Fruit fly (Drosophila melanogaster) whole organism, embryonic: ENCODE data around the gene CG10947.
A peak's percentile ranks its signal among the peaks of the same experiment; 100 is the strongest.

ENCODE experiments used
- Ada2b ChIP-seq: fragments of 200-800 bp; sonication (Bioruptor generic); IDR thresholded peaks from 2 replicates; pipeline ENCODE4 v1.3.6; 2022; ENCODE audit warnings: missing biosample characterization, missing genetic modification characterization
- Awh ChIP-seq: fragments of 200-800 bp; sonication (Bioruptor generic); IDR thresholded peaks from 2 replicates; pipeline ENCODE4, ENCODE4 v1.3.6; 2022; ENCODE audit warnings: missing biosample characterization, missing genetic modification characterization
- B-H2 ChIP-seq: fragments of 200-800 bp; sonication (Bioruptor generic); optimal IDR thresholded peaks from 2 replicates; lab custom pipeline; 2018; ENCODE audit warnings: missing biosample characterization, mild to moderate bottlenecking, missing genetic modification characterization
- Bteb2 ChIP-seq: fragments of 200-800 bp; sonication (Bioruptor generic); optimal IDR thresholded peaks from 2 replicates; lab custom pipeline; 2016; ENCODE audit warnings: missing biosample characterization, missing genetic modification characterization
- CG11085 ChIP-seq: fragments of 200-800 bp; sonication (Bioruptor generic); IDR thresholded peaks from 2 replicates; pipeline ENCODE4 v1.3.6; 2022; ENCODE audit warnings: missing biosample characterization, missing genetic modification characterization
- CG12104 ChIP-seq: fragments of 200-800 bp; sonication (Bioruptor generic); optimal IDR thresholded peaks from 3 replicates; lab custom pipeline; 2016; ENCODE audit warnings: missing biosample characterization, missing genetic modification characterization
- CG12155 ChIP-seq: fragments of 200-800 bp; sonication (Bioruptor generic); optimal IDR thresholded peaks from 3 replicates; lab custom pipeline; 2016; ENCODE audit warnings: missing biosample characterization, missing genetic modification characterization
- CG12659 ChIP-seq: fragments of 200-800 bp; sonication (Bioruptor generic); optimal IDR thresholded peaks from 3 replicates; lab custom pipeline; 2017; ENCODE audit warnings: mild to moderate bottlenecking, missing biosample characterization, missing genetic modification reagents, missing genetic modification characterization
- CG12769 ChIP-seq: fragments of 200-800 bp; sonication (Bioruptor generic); optimal IDR thresholded peaks from 2 replicates; lab custom pipeline; 2019; ENCODE audit warnings: missing biosample characterization, mild to moderate bottlenecking, missing genetic modification characterization, moderate library complexity
- CG13894 ChIP-seq: fragments of 200-800 bp; sonication (Bioruptor generic); optimal IDR thresholded peaks from 3 replicates; lab custom pipeline; 2018; ENCODE audit warnings: missing biosample characterization, mild to moderate bottlenecking, missing genetic modification characterization, moderate library complexity
- CG15479 ChIP-seq: fragments of 200-800 bp; sonication (Bioruptor generic); optimal IDR thresholded peaks from 3 replicates; lab custom pipeline; 2019; ENCODE audit warnings: missing biosample characterization, mild to moderate bottlenecking, missing genetic modification characterization, moderate library complexity
- CG15514 ChIP-seq: fragments of 200-800 bp; sonication (Bioruptor generic); optimal IDR thresholded peaks from 3 replicates; lab custom pipeline; 2017; ENCODE audit warnings: missing biosample characterization, missing genetic modification characterization, mild to moderate bottlenecking, moderate library complexity, missing genetic modification reagents
- CG17568 ChIP-seq: fragments of 200-800 bp; sonication (Bioruptor generic); optimal IDR thresholded peaks from 2 replicates; lab custom pipeline; 2018; ENCODE audit warnings: missing biosample characterization, mild to moderate bottlenecking, missing genetic modification characterization, moderate library complexity
- CG18764 ChIP-seq: fragments of 200-800 bp; sonication (Bioruptor generic); optimal IDR thresholded peaks from 3 replicates; lab custom pipeline; 2016; ENCODE audit warnings: missing biosample characterization, missing genetic modification characterization
- CG2199 ChIP-seq: fragments of 200-800 bp; sonication (Bioruptor generic); IDR thresholded peaks from 3 replicates; pipeline ENCODE4 v1.3.6; 2022; ENCODE audit warnings: missing biosample characterization, missing genetic modification characterization
- CG30020 ChIP-seq: fragments of 200-800 bp; optimal IDR thresholded peaks from 2 replicates; lab custom pipeline; 2019; ENCODE audit warnings: missing biosample characterization, mild to moderate bottlenecking, missing genetic modification characterization, moderate library complexity
- CG32772 ChIP-seq: fragments of 200-800 bp; sonication (Bioruptor generic); IDR thresholded peaks from 2 replicates; pipeline ENCODE4 v1.3.6; 2022; ENCODE audit warnings: missing biosample characterization, missing genetic modification characterization
- CG3726 ChIP-seq: fragments of 200-800 bp; sonication (Bioruptor generic); IDR thresholded peaks from 3 replicates; pipeline ENCODE4, ENCODE4 v1.3.6; 2022; ENCODE audit warnings: missing biosample characterization, missing genetic modification characterization
- CG4707 ChIP-seq: fragments of 200-800 bp; sonication (Bioruptor generic); optimal IDR thresholded peaks from 2 replicates; lab custom pipeline; 2018; ENCODE audit warnings: missing biosample characterization, mild to moderate bottlenecking, missing genetic modification characterization, moderate library complexity
- CG5953 ChIP-seq: fragments of 200-800 bp; sonication (Bioruptor generic); IDR thresholded peaks from 2 replicates; pipeline ENCODE4 v1.3.6; 2022; ENCODE audit warnings: missing biosample characterization, missing genetic modification characterization
- CG6689 ChIP-seq: fragments of 200-800 bp; sonication (Bioruptor generic); IDR thresholded peaks from 2 replicates; pipeline ENCODE4 v1.3.6; 2022; ENCODE audit warnings: missing biosample characterization, missing genetic modification characterization
- CG7372 ChIP-seq: fragments of 200-800 bp; sonication (Bioruptor generic); IDR thresholded peaks from 2 replicates; pipeline ENCODE4 v1.3.6; 2022; ENCODE audit warnings: missing biosample characterization, missing genetic modification characterization
- CG7556 ChIP-seq: fragments of 200-800 bp; sonication (Bioruptor generic); optimal IDR thresholded peaks from 2 replicates; lab custom pipeline; 2017; ENCODE audit warnings: missing biosample characterization, mild to moderate bottlenecking, missing genetic modification characterization
- CG8281 ChIP-seq: fragments of 200-800 bp; sonication (Bioruptor generic); optimal IDR thresholded peaks from 2 replicates; lab custom pipeline; 2018; ENCODE audit warnings: missing biosample characterization, mild to moderate bottlenecking, missing genetic modification characterization, moderate library complexity
- CG8944 ChIP-seq: fragments of 200-800 bp; sonication (Bioruptor generic); optimal IDR thresholded peaks from 3 replicates; lab custom pipeline; 2016; ENCODE audit warnings: missing biosample characterization, missing genetic modification characterization
- CG9727 ChIP-seq: fragments of 200-800 bp; sonication (Bioruptor generic); optimal IDR thresholded peaks from 3 replicates; lab custom pipeline; 2017; ENCODE audit warnings: missing biosample characterization, mild to moderate bottlenecking, missing genetic modification characterization
- CG9876 ChIP-seq: fragments of 200-800 bp; sonication (Bioruptor generic); optimal IDR thresholded peaks from 2 replicates; lab custom pipeline; 2016; ENCODE audit warnings: missing biosample characterization, missing genetic modification characterization
- CTCF ChIP-seq: fragments of 200-800 bp; sonication (Bioruptor generic); optimal IDR thresholded peaks from 2 replicates; lab custom pipeline; 2017; ENCODE audit warnings: missing biosample characterization, mild to moderate bottlenecking, missing genetic modification characterization, moderate library complexity
- CrebB ChIP-seq: fragments of 200-800 bp; sonication (Bioruptor generic); optimal IDR thresholded peaks from 3 replicates; lab custom pipeline; 2018; ENCODE audit warnings: missing biosample characterization, mild to moderate bottlenecking, missing genetic modification characterization
- ERR ChIP-seq: fragments of 200-800 bp; sonication (Bioruptor generic); optimal IDR thresholded peaks from 2 replicates; lab custom pipeline; 2016; ENCODE audit warnings: missing biosample characterization, missing genetic modification characterization
- Fer1 ChIP-seq: fragments of 200-800 bp; sonication (Bioruptor generic); optimal IDR thresholded peaks from 2 replicates; lab custom pipeline; 2017; ENCODE audit warnings: missing biosample characterization, mild to moderate bottlenecking, missing genetic modification characterization
- Fer3 ChIP-seq: fragments of 200-800 bp; sonication (Bioruptor generic); optimal IDR thresholded peaks from 2 replicates; lab custom pipeline; 2018; ENCODE audit warnings: missing biosample characterization, mild to moderate bottlenecking, missing genetic modification characterization, moderate library complexity
- HLH3B ChIP-seq: fragments of 200-800 bp; sonication (Bioruptor generic); IDR thresholded peaks from 2 replicates; pipeline ENCODE4 v1.3.6; 2022; ENCODE audit warnings: missing biosample characterization, missing genetic modification characterization
- HLH4C ChIP-seq: fragments of 200-800 bp; sonication (Bioruptor generic); IDR thresholded peaks from 3 replicates; pipeline ENCODE4 v1.3.6; 2022; ENCODE audit warnings: missing biosample characterization, missing genetic modification characterization; ENCODE audit not compliant: partially characterized antibody
- Hmr ChIP-seq: fragments of 200-800 bp; sonication (Bioruptor generic); optimal IDR thresholded peaks from 3 replicates; lab custom pipeline; 2017; ENCODE audit warnings: mild to moderate bottlenecking, missing biosample characterization, missing genetic modification reagents, missing genetic modification characterization
- Hsf ChIP-seq: fragments of 200-800 bp; sonication (Bioruptor generic); optimal IDR thresholded peaks from 3 replicates; lab custom pipeline; 2016; ENCODE audit warnings: missing biosample characterization, missing genetic modification characterization
- Kr ChIP-seq: fragments of 200-800 bp; sonication (Bioruptor generic); optimal IDR thresholded peaks from 2 replicates; lab custom pipeline; 2017; ENCODE audit warnings: missing biosample characterization, mild to moderate bottlenecking, missing genetic modification characterization
- MESR4 ChIP-seq: fragments of 200-800 bp; sonication (Bioruptor generic); optimal IDR thresholded peaks from 2 replicates; lab custom pipeline; 2018; ENCODE audit warnings: missing biosample characterization, mild to moderate bottlenecking, missing genetic modification characterization, moderate library complexity
- Med ChIP-seq: fragments of 200-800 bp; sonication (Bioruptor generic); peaks from one replicate; lab custom pipeline; 2016; ENCODE audit warnings: missing biosample characterization, missing genetic modification characterization, mild to moderate bottlenecking, inconsistent platforms, moderate library complexity
- Nf-YC ChIP-seq: fragments of 200-800 bp; optimal IDR thresholded peaks from 3 replicates; lab custom pipeline; 2019; ENCODE audit warnings: missing biosample characterization, mild to moderate bottlenecking, missing genetic modification characterization, moderate library complexity
- Oli ChIP-seq: fragments of 200-800 bp; sonication (Bioruptor generic); optimal IDR thresholded peaks from 2 replicates; lab custom pipeline; 2018; ENCODE audit warnings: missing biosample characterization, mild to moderate bottlenecking, missing genetic modification characterization, moderate library complexity
- cas ChIP-seq: fragments of 200-800 bp; sonication (Bioruptor generic); IDR thresholded peaks from 2 replicates; pipeline ENCODE4 v1.3.6; 2022; ENCODE audit warnings: missing biosample characterization, missing genetic modification characterization
- crc ChIP-seq: fragments of 200-800 bp; sonication (Bioruptor generic); optimal IDR thresholded peaks from 2 replicates; lab custom pipeline; 2016; ENCODE audit warnings: missing biosample characterization, missing genetic modification characterization
- dmrt11E ChIP-seq: fragments of 200-800 bp; sonication (Bioruptor generic); optimal IDR thresholded peaks from 3 replicates; lab custom pipeline; 2018; ENCODE audit warnings: missing biosample characterization, mild to moderate bottlenecking, missing genetic modification characterization, moderate library complexity
- gem ChIP-seq: fragments of 200-800 bp; sonication (Bioruptor generic); optimal IDR thresholded peaks from 2 replicates; lab custom pipeline; 2019; ENCODE audit warnings: missing biosample characterization, mild to moderate bottlenecking, missing genetic modification characterization, moderate library complexity
- hkb ChIP-seq, 2 experiments: fragments of 200-800 bp in 1 of 2; fragments of >200 bp in 1 of 2; sonication (Bioruptor generic) in 1 of 2; IDR thresholded peaks in 1 of 2; optimal IDR thresholded peaks in 1 of 2; 2 replicates each; pipeline versions ENCODE4 v1.3.6 to Lab custom; 2017 to 2022; ENCODE audit warnings: missing biosample characterization in 1 of 2, missing genetic modification characterization in 1 of 2
- lbe ChIP-seq: fragments of 200-800 bp; sonication (Bioruptor generic); optimal IDR thresholded peaks from 2 replicates; lab custom pipeline; 2016; ENCODE audit warnings: missing biosample characterization, mild to moderate bottlenecking, missing genetic modification characterization
- nmo ChIP-seq: fragments of 200-800 bp; sonication (Bioruptor generic); optimal IDR thresholded peaks from 2 replicates; lab custom pipeline; 2018; ENCODE audit warnings: missing biosample characterization, mild to moderate bottlenecking, missing genetic modification characterization, moderate library complexity
- run ChIP-seq: fragments of 200-800 bp; sonication (Bioruptor generic); optimal IDR thresholded peaks from 3 replicates; lab custom pipeline; 2018; ENCODE audit warnings: missing biosample characterization, mild to moderate bottlenecking, missing genetic modification characterization
- schlank ChIP-seq: fragments of 200-800 bp; sonication (Bioruptor generic); optimal IDR thresholded peaks from 2 replicates; lab custom pipeline; 2018; ENCODE audit warnings: missing biosample characterization, mild to moderate bottlenecking, missing genetic modification characterization
- scrt ChIP-seq: fragments of 200-800 bp; sonication (Bioruptor generic); optimal IDR thresholded peaks from 2 replicates; lab custom pipeline; 2018; ENCODE audit warnings: missing biosample characterization, mild to moderate bottlenecking, missing genetic modification characterization, moderate library complexity
- sob ChIP-seq: fragments of 200-800 bp; sonication (Bioruptor generic); IDR thresholded peaks from 2 replicates; pipeline ENCODE4 v1.3.6; 2022; ENCODE audit warnings: missing biosample characterization, missing genetic modification characterization

The CG10947 gene

dm6 chr2L:20390004-20390403 lies 24.6 kb downstream of the CG10947 start:
- TF ChIP-seq CG8944 (GFP tag; lab: Kevin White, UChicago) (no peak), CG6689 (no peak), CG12659 (peak; percentile 12), MESR4 (GFP tag; lab: Kevin White, UChicago) (no peak), CG7372 (GFP tag; lab: Robert Waterston, UW) (no peak), B-H2 (GFP tag; lab: Kevin White, UChicago) (peak; percentile 11), crc (GFP tag; lab: Kevin White, UChicago) (no peak), Bteb2 (GFP tag; lab: Kevin White, UChicago) (peak; percentile 21), CG18764 (no peak), Kr (GFP tag; lab: Kevin White, UChicago) (no peak), Fer3 (tag; lab: Kevin White, UChicago) (peak; percentile 31), ERR (GFP tag; lab: Kevin White, UChicago) (no peak), sob (no peak), run (tag; lab: Kevin White, UChicago) (no peak), Awh (GFP tag; lab: Robert Waterston, UW) (no peak), lbe (GFP tag; lab: Kevin White, UChicago) (peak; percentile 13), CG30020 (tag; lab: Kevin White, UChicago) (no peak), nmo (no peak), CG13894 (tag; lab: Kevin White, UChicago) (peak; percentile 23), CG12155 (GFP tag; lab: Kevin White, UChicago) (no peak), Med (GFP tag; lab: Kevin White, UChicago) (peak; percentile 72), Hsf (GFP tag; lab: Kevin White, UChicago) (no peak), dmrt11E (no peak), CG9876 (GFP tag; lab: Kevin White, UChicago) (no peak), HLH4C (no peak), Ada2b (GFP tag; lab: Robert Waterston, UW) (no peak), CG15479 (no peak), CG8281 (tag; lab: Kevin White, UChicago) (no peak), CG5953 (GFP tag; lab: Robert Waterston, UW) (no peak), CG2199 (no peak), CG12769 (peak; percentile 43), Fer1 (GFP tag; lab: Kevin White, UChicago) (peak; percentile 55), Nf-YC (no peak), gem (tag; lab: Kevin White, UChicago) (peak; percentile 31), CG11085 (GFP tag; lab: Robert Waterston, UW) (no peak), CG15514 (peak; percentile 20), hkb (optimal IDR thresholded peaks at IDR 0.05; lab: Kevin White, UChicago) (no peak), hkb (GFP tag; IDR thresholded peaks at IDR 0.05; lab: Robert Waterston, UW) (peak; percentile 54), CG3726 (GFP tag; lab: Robert Waterston, UW) (no peak), CG7556 (GFP tag; lab: Kevin White, UChicago) (no peak), Oli (no peak), CG12104 (GFP tag; lab: Kevin White, UChicago) (peak; percentile 27), CG4707 (GFP tag; lab: Kevin White, UChicago) (no peak), scrt (GFP tag; lab: Kevin White, UChicago) (peak; percentile 21), CTCF (GFP tag; lab: Kevin White, UChicago) (no peak), Hmr (peak; percentile 36), CG17568 (GFP tag; lab: Kevin White, UChicago) (peak; percentile 50), schlank (tag; lab: Kevin White, UChicago) (peak; percentile 11), CG32772 (GFP tag; lab: Robert Waterston, UW) (no peak), HLH3B (no peak), cas (GFP tag; lab: Robert Waterston, UW) (no peak), CG9727 (GFP tag; lab: Kevin White, UChicago) (no peak), CrebB (tag; lab: Kevin White, UChicago) (peak; percentile 29)
